Fruit fly (Drosophila melanogaster): Measurements from ENCODE around the gene CG17754.

CG17754 gene

dm6 chrX:9247171-9247783, 2.9 kb upstream of the CG17754 start, which contains the start of the genes amx and Dsor1:
amx (minus strand) TSS chrX:9247336.
Dsor1 (plus strand) TSS chrX:9247342.
- no peak for TF ChIP-seq CG17801 (GFP tag; optimal IDR thresholded peaks at IDR 0.05; ENCODE audit: partially characterized antibody)

- no peak for TF ChIP-seq CG17801 (GFP tag; optimal IDR thresholded peaks at IDR 0.05; ENCODE audit: partially characterized antibody)
Observed at dm6 chrX:9248040-9248439, 2.2 kb upstream of the CG17754 start.

DNA sequence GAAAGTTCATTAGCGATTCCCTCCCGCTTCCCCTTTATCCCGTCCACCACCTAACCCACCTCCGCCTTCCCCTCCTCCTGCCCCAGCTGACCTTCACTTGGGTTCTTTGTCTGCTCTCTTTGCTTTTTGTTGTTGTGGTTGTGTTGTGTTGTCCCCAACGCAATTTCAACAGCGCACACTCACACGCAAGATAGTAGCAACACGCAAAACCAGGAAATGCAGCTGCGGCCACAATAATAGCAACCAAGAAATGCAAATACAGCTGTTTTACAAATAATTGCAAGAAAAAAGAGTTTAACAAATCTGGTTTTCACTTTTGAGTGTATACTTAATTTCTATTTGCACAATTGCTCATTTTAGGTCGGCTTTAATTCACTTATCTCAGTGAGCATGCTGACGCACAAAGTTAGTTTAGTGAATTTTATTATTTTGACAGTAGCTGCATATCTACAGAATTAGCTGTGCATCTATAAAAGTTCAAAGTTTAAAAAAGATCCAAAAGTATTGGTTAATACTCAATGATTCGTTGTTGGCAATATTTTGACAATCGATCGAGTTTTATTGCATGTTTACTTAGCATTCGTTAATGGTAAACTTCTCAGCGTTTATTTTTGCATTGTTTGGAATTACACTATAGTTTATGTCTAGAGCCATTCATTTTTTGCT, 1.1 kb downstream of the CG17754 start:
- no peak for TF ChIP-seq CG17801 (GFP tag; optimal IDR thresholded peaks at IDR 0.05; ENCODE audit: partially characterized antibody)

dm6 chrX:9252051-9252708, 2.0 kb downstream of the CG17754 start:
- no peak for TF ChIP-seq CG17801 (GFP tag; optimal IDR thresholded peaks at IDR 0.05; ENCODE audit: partially characterized antibody)

dm6 chrX:9255021-9255420, 4.8 kb downstream of the CG17754 start:
- no peak for TF ChIP-seq CG17801 (GFP tag; optimal IDR thresholded peaks at IDR 0.05; ENCODE audit: partially characterized antibody)

DNA sequence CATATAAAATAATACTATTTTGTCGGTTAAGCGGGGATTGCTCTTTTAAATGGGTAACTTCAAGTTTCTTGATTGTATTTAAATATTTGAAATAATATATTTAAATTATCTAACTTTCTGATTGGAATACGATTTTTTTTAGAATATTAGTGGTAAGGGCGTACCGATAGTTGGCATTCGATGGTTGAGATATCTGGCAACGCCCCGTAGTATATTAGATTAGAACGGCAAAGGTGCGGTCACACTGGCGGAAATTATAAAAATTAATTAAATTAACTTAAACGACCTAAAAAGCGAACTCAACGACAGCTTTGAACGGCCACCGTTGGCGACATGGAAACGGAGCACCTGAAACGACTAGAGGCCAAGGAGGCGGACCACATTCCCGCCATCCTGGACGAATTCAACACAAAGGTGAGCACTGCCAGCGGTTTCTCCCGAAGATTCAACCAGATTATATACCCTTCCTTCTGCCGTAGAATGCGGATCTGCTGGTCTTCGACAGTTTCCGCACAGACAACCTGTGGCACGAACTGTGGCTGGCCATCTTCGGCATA, 5.8 kb downstream of the CG17754 start, which contains the start of gene ric8a:
TSS of gene ric8a (plus strand) at position 205 of the 557 bp plus-strand sequence.
- TF ChIP-seq CG17801 (GFP tag; optimal IDR thresholded peaks at IDR 0.05; ENCODE audit: partially characterized antibody): peak; percentile 34

DNA sequence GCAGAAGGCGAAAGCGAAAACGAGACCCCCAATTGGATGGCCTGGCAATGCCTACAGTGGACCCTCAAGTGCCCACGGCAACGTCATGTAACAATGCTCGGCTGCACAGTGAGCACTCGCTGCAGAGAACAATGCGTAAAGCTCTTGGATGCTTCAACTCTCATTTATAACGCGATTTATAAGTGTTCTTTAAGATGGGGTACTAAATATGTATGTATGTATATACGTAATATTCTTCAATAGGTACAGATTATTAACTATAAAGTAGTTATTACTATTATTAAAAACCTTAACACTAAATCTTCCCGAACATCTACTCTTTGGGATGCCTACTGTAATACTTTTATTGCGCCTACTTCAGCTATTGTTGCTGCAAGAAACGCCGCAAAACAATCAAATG, 15.9 kb downstream of the CG17754 start:
- peak; percentile 15 for TF ChIP-seq CG17801 (GFP tag; optimal IDR thresholded peaks at IDR 0.05; ENCODE audit: partially characterized antibody)

DNA sequence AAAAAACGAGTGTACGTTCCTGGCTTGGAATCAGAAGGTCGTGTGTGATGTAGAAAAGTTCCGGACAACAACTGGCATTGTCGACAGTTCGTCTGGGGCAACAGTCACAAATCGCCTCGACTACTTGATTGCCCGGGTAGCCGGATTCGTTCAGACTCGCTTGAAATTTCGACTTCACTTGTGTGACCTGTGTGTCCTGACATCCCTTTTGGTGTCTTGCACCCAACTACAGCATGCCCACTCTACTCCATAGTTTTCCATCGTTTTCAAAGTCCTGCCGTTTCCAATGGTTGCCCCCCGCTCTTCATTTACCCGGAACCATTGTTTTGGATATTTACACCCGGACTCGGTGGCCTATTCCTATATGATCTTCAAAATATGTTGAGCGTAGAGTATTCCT, 17.4 kb downstream of the CG17754 start, which contains the start of gene Erk7:
TSS of gene Erk7 (minus strand) at position 101 of the 400 bp plus-strand sequence.
- TF ChIP-seq CG17801 (GFP tag; optimal IDR thresholded peaks at IDR 0.05; ENCODE audit: partially characterized antibody): no peak

DNA sequence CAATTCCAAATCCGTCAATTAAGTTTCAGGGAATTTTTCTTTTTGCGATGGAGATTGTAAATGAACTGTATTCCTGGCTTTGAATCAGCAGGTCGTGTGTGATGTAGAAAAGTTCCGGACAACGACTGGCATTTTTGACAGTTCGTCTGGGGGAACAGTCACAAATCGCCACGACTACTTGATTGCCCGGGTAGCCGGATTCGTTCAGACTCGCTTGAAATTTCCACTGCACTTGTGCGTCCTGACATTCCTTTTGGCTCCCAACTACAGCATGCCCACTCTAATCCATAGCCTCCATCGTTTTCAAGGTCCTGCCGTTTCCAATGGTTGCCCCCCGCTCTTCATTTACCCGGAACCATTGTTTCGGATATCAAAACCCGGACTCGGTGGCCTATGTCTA, 19.6 kb downstream of the CG17754 start, which contains the start of gene CG17440:
TSS of gene CG17440 (minus strand) at position 101 of the 400 bp plus-strand sequence.
- TF ChIP-seq CG17801 (GFP tag; optimal IDR thresholded peaks at IDR 0.05; ENCODE audit: partially characterized antibody): no peak

- no peak for TF ChIP-seq CG17801 (GFP tag; optimal IDR thresholded peaks at IDR 0.05; ENCODE audit: partially characterized antibody)
Observed at dm6 chrX:9272830-9273507, 22.7 kb downstream of the CG17754 start, which contains the start of the genes Cfp1 and Aladin. Cfp1 (minus strand) TSS chrX:9272960. Aladin (plus strand) TSS chrX:9273413.

DNA sequence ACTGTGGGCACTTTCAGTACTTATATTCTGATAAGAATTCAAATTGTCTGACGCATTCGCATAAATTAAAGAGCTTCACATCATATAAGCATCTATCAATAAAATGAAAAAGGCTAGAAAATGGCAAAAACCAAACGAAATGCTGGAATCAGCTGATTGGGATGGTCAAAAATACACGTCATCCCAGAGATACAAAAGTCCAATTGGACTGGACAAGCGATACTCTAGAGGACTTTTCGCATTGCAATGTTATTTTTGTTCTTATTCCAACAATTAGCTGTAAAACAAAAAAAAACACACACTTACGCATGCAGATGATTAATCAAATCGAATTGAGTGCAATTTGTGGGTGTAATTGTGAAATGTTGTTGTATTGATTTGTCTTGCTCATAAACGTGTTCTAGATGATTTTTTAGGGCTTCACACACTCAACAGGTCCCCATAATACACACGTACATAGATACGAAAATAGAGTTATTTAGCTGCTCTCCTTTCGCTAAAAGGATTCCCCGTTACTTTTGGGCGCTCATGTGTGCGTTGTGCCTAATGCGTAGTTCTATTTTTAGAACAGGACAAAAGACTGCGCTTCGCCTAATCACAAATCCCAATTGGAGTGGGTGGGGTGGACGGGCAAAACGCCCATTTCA, 31.9 kb downstream of the CG17754 start:
- no peak for TF ChIP-seq CG17801 (GFP tag; optimal IDR thresholded peaks at IDR 0.05; ENCODE audit: partially characterized antibody)

dm6 chrX:9282783-9283289, 32.6 kb downstream of the CG17754 start, which contains the start of gene c11.1:
c11.1 (minus strand) TSS chrX:9283117.
- peak; percentile 18 for TF ChIP-seq CG17801 (GFP tag; optimal IDR thresholded peaks at IDR 0.05; ENCODE audit: partially characterized antibody)

- no peak for TF ChIP-seq CG17801 (GFP tag; optimal IDR thresholded peaks at IDR 0.05; ENCODE audit: partially characterized antibody)
Observed at dm6 chrX:9284024-9284738, 34.0 kb downstream of the CG17754 start, which contains the start of gene lz. lz (plus strand) TSS chrX:9284649.

Measured in ovary, adult (tissue).